Fruit fly (Drosophila melanogaster) whole organism, larva: ENCODE data around the gene sdk.

ENCODE experiments used
- noc ChIP-seq: fragments of 200-800 bp; sonication (Bioruptor generic); optimal IDR thresholded peaks from 3 replicates; lab custom pipeline; 2019; ENCODE audit warnings: missing biosample characterization, mild to moderate bottlenecking, missing genetic modification characterization, moderate library complexity

The sdk gene

DNA sequence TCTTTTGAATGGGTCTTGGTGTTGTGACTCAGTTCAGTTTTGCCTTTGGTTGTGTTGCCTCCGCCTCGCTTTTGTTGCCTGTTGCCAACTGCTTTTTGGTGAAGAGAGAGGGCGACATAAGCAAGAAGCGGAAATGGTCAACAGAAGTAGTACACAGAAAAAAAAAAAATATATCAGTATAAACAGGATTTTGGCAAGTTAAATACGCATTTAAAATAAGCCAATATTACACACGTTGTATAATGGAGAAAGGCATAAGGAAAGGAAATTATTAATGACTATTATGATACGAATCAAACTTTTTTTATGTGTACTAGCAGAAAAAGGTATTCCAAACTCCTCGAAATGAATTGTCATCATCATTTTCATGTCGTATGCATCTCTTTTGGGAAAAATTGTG, 9.4 kb downstream of the sdk start:
- TF ChIP-seq noc (tag; lab: Kevin White, UChicago): no peak

DNA sequence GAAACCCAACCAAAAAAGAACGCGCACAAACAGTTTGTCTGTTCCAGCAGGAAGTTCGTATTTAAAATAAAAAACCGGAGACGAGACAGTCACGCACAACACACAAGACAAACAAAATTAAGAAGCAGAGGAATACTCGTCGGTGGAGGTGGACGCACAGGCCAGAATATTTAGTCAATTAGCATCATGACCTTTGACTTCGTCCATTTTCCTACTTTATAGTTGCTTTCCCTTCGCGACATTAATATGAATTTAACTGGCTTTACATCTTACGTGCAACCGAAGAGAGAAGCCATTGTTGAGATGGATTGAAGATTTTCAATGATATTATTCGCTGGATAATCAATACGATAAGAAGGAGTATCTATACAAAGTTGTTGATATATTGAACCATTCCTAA, 15.8 kb downstream of the sdk start:
- no peak for TF ChIP-seq noc (tag; lab: Kevin White, UChicago)

dm6 chrX:709495-709894, 22.9 kb downstream of the sdk start:
- no peak for TF ChIP-seq noc (tag; lab: Kevin White, UChicago)

DNA sequence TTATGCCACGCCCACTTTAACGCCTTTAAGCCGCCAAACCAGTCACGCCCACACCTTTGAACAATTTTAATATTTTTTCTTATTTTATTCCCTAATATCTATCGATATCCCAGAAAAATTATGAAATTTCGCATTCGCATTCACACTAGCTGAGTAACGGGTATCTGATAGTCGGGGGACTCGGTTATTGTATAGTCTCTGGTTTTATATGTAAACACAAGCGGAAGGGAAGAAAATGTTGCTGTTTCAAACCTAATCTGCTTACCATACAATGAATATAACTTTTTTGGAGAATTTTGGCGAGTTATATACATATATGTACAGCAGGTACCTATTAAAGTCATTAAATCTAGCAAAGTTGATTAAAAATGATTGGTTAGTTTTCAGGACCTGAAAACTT, 24.3 kb downstream of the sdk start:
- TF ChIP-seq noc (tag; lab: Kevin White, UChicago): no peak

DNA sequence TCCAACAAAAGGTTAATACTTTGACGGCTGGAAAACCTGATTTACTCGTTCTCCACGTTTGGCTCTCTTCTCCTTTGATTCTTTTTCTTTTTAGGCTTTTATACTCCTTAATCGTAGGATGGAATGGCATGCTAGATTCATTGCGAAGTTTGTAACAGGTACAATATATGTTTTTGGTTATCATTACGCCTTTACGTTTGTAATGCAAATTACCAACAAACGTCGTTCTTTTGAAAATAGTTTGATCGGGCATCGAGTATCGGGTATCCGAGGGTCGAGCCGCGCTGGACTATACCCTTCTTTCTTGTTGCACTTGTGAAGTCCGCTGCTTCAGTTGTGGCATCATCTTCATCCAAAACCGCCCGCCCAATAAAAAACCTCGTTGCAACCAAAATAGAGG, 25.2 kb downstream of the sdk start:
- no peak for TF ChIP-seq noc (tag; lab: Kevin White, UChicago)

DNA sequence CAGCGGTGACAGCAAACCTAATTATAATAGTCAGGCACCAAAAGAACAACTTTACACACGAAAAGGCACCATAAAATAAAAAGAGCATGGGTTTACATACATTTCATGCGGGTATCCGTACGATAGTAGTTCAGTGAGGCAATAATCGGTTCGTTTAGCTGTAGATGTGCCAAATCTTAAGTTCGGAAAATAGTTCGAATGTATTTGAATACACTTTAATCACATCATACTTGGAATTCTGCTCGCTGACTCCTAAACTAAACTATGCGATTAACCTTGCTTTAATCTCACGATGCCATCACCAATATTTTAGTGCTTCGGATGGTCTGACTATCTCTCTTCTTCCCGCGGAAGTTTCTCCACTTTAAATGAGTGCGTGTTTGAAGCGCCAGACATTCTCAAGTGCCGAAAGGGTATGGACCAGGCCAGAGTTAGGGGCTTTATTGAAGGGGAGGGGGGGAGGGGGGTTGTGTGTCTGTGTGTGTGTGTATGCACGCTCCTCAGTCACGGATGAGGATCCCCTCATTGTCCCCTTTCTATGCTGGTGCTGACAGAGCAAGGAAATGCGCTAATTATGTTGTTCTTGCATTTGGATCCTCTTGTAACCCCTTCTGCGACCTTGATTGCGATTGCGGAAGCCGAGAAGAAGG, 26.7 kb downstream of the sdk start:
- TF ChIP-seq noc (tag; lab: Kevin White, UChicago): no peak

DNA sequence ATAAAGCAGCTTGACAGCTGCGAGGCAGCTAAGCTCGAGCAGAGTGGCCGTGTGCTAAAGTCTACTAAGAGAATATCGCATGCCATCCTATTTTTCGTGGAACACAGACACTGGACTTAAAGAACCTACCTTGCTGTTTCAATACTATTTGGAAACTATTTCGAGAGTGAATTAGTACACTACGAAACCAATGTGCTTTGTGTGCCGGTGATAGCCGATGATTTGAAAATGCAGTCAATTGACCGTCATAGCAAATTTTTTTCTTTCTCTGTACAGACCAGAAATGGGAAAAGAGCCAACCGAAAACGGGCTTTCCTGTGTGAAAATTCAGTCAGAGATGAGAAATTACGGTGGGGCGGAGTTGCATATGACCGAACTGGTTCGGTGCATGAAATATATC, 28.7 kb downstream of the sdk start:
- no peak for TF ChIP-seq noc (tag; lab: Kevin White, UChicago)

- no peak for TF ChIP-seq noc (tag; lab: Kevin White, UChicago)
These were observed 31.3 kb downstream of the sdk start for dm6 chrX:717893-718292.

dm6 chrX:718945-719344, 32.3 kb downstream of the sdk start:
- TF ChIP-seq noc (tag; lab: Kevin White, UChicago): no peak

DNA sequence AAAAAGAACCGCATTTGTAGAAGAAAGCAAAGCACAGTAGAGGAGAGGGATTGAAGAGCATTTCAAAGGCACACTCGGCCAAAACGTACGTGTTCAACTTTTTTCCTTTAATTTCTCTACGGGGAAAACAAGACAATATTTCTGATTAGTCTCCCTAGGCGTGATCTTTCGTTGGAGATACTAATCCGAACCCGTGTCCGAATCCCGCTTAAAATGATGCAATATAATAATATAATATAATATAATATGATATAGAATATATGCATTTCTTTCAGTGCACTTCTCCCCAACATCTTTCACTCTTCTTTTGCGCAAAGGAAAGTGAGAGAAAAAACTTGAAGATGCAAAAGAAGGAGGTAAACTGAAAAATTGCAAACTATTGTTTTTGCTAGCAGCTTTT, 37.9 kb downstream of the sdk start:
- no peak for TF ChIP-seq noc (tag; lab: Kevin White, UChicago)

DNA sequence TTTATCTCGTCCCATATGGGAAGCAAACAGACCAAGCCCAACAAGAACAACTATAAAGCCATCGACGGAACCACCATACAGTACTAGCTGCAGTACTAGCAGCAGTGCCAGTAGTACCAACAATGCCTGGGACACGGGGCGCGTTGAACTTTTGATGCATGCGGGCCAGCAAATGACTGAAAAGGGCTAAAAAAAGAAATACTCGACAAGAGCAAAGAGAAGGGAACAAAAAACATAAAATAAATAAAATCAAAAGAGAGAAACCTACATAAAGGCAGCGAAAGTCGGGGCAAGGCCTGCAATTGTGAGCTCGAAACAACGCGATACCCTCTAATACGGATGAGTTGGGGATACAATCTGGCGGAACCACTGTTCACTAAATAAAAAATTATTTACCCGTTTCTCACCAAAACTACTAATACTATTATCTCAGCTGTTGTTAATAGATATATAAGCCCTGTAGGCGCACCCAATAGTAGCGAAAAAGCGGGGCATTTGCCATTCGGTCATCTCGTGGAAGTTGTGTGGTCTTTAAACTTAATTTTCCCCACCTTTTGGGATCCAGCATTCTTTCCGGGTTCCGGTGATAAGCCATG, 53.1 kb downstream of the sdk start:
- no peak for TF ChIP-seq noc (tag; lab: Kevin White, UChicago)

- no peak for TF ChIP-seq noc (tag; lab: Kevin White, UChicago)
These were observed 63.4 kb downstream of the sdk start, which contains the start of gene CG5254 for dm6 chrX:750047-750446. Gene CG5254, plus strand, starts transcription at chrX:750347.

DNA sequence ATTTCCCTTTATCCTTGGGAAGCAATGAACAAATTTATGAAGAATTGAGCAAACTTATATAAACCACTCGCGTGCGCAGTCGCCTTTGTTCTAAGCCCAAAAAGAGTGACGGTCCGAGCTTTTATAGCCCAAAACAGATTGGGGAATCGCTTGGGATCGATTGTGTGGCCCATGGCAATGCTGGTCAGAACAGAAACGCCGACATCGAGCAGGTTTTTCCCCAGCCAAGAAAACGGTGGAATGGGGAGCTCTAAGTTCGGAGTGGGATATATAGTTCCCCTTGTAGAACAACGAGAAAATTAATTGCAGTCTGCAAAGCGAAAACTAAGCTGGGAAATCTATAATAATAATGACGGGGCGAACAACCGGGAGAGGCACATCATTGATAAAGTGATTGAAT, 64.6 kb downstream of the sdk start, which contains the start of gene CG13362:
Gene CG13362, minus strand, starts transcription at position 101 of the 400 bp plus-strand sequence.
- TF ChIP-seq noc (tag; lab: Kevin White, UChicago): no peak

dm6 chrX:753553-753952, 66.9 kb downstream of the sdk start, which contains the start of gene CG13361:
Gene CG13361, minus strand, starts transcription at chrX:753653.
- TF ChIP-seq noc (tag; lab: Kevin White, UChicago): no peak

dm6 chrX:755642-756332, 69.2 kb downstream of the sdk start:
- TF ChIP-seq noc (tag; lab: Kevin White, UChicago): peak; percentile 89

- TF ChIP-seq noc (tag; lab: Kevin White, UChicago): no peak
These were observed 70.2 kb downstream of the sdk start for dm6 chrX:756856-757255.
